Fruit fly (Drosophila melanogaster): ENCODE measurements around the gene RanBP3.
A peak's percentile ranks its signal among the peaks of the same experiment; 100 is the strongest.

RanBP3 gene

dm6 chr3R:23773610-23774364 lies 21.2 kb upstream of the RanBP3 start, which contains the start of gene CG10208 (continued):
- TF ChIP-seq Sox100B (GFP tag; optimal IDR thresholded peaks at IDR 0.05), result no peak
- TF ChIP-seq pita (GFP tag; optimal IDR thresholded peaks at IDR 0.05), result no peak
- TF ChIP-seq CG10209 (GFP tag; optimal IDR thresholded peaks at IDR 0.05), result no peak
- no peak for TF ChIP-seq CG4617 (GFP tag; optimal IDR thresholded peaks at IDR 0.05; ENCODE audit: borderline replicate concordance)
- TF ChIP-seq Jarid2 (GFP tag; optimal IDR thresholded peaks at IDR 0.05), result peak; percentile 15
- TF ChIP-seq CG3726 (GFP tag; IDR thresholded peaks at IDR 0.05), result no peak
- peak; percentile 28; the same call in 1 of the 2 replicates for TF ChIP-seq amos (GFP tag; IDR thresholded peaks at IDR 0.05; ENCODE audit: partially characterized antibody)
- no peak for TF ChIP-seq fd3F (GFP tag; optimal IDR thresholded peaks at IDR 0.05)
- TF ChIP-seq CG7928 (GFP tag; optimal IDR thresholded peaks at IDR 0.05), result no peak
- no peak for TF ChIP-seq CG14441 (GFP tag; IDR thresholded peaks at IDR 0.05)
- TF ChIP-seq dan (GFP tag; IDR thresholded peaks at IDR 0.05), result no peak
- no peak for TF ChIP-seq trh (GFP tag; optimal IDR thresholded peaks at IDR 0.05)
- TF ChIP-seq lbe (GFP tag; optimal IDR thresholded peaks at IDR 0.05), result no peak
- no peak for TF ChIP-seq CG14050 (GFP tag; IDR thresholded peaks at IDR 0.05)
- no peak for TF ChIP-seq ATbp (GFP tag; optimal IDR thresholded peaks at IDR 0.05)
- TF ChIP-seq CG13287 (GFP tag; IDR thresholded peaks at IDR 0.05; ENCODE audit: partially characterized antibody), result peak; percentile 30; the same call in 1 of the 2 replicates
- no peak for TF ChIP-seq NK7.1 (GFP tag; optimal IDR thresholded peaks at IDR 0.05)
- no peak for TF ChIP-seq CG6765 (GFP tag; optimal IDR thresholded peaks at IDR 0.05)
- TF ChIP-seq CG4730 (GFP tag; IDR thresholded peaks at IDR 0.05), result no peak
- TF ChIP-seq CG3995 (GFP tag; optimal IDR thresholded peaks at IDR 0.05), result no peak
- TF ChIP-seq unpg (GFP tag; optimal IDR thresholded peaks at IDR 0.05), result no peak
- TF ChIP-seq mirr (GFP tag; optimal IDR thresholded peaks at IDR 0.05), result no peak
- no peak for TF ChIP-seq CG4282 (GFP tag; optimal IDR thresholded peaks at IDR 0.05)
- no peak for TF ChIP-seq Trl (optimal IDR thresholded peaks at IDR 0.05)
- no peak for TF ChIP-seq Trl (GFP tag; optimal IDR thresholded peaks at IDR 0.05)
- TF ChIP-seq HmgZ (tag; optimal IDR thresholded peaks at IDR 0.05), result peak; percentile 3
- TF ChIP-seq Dref (GFP tag; IDR thresholded peaks at IDR 0.05), result peak; percentile 55
- TF ChIP-seq Vsx1 (GFP tag; optimal IDR thresholded peaks at IDR 0.05), result no peak
- TF ChIP-seq hb (GFP tag; IDR thresholded peaks at IDR 0.05; ENCODE audit: partially characterized antibody), result no peak
- no peak for TF ChIP-seq ssp (GFP tag; IDR thresholded peaks at IDR 0.05)
- TF ChIP-seq CG31365 (tag; optimal IDR thresholded peaks at IDR 0.05), result no peak
- TF ChIP-seq al (GFP tag; IDR thresholded peaks at IDR 0.05), result no peak
- no peak for TF ChIP-seq Camta (GFP tag; optimal IDR thresholded peaks at IDR 0.05)
- TF ChIP-seq CG17912 (GFP tag; optimal IDR thresholded peaks at IDR 0.05), result no peak
- TF ChIP-seq ap (GFP tag; IDR thresholded peaks at IDR 0.05), result no peak
- no peak for TF ChIP-seq CG12299 (tag; optimal IDR thresholded peaks at IDR 0.05)
- TF ChIP-seq stwl (tag; optimal IDR thresholded peaks at IDR 0.05), result no peak
- no peak for TF ChIP-seq schlank (tag; optimal IDR thresholded peaks at IDR 0.05)
- TF ChIP-seq Dip2 (GFP tag; IDR thresholded peaks at IDR 0.05), result no peak
- no peak for TF ChIP-seq tgo (GFP tag; IDR thresholded peaks at IDR 0.05)
- TF ChIP-seq dmrt99B (tag; optimal IDR thresholded peaks at IDR 0.05), result no peak
- TF ChIP-seq YL-1 (GFP tag; optimal IDR thresholded peaks at IDR 0.05), result no peak
- TF ChIP-seq Bgb (GFP tag; IDR thresholded peaks at IDR 0.05; ENCODE audit: partially characterized antibody), result peak; percentile 39; the same call in 1 of the 2 replicates
- no peak for TF ChIP-seq CG32532 (GFP tag; IDR thresholded peaks at IDR 0.05)
- no peak for TF ChIP-seq dati (GFP tag; IDR thresholded peaks at IDR 0.05)
- TF ChIP-seq Med (GFP tag), result peak; percentile 54
- TF ChIP-seq caup (GFP tag; optimal IDR thresholded peaks at IDR 0.05; ENCODE audit: severe bottlenecking), result no peak
- 0 out of 3 replicates have a peak, but pooled peaks have one; percentile 36 for TF ChIP-seq sr (GFP tag; IDR thresholded peaks at IDR 0.05)
- peak; percentile 26 for TF ChIP-seq CG34376 (GFP tag; optimal IDR thresholded peaks at IDR 0.05)
- TF ChIP-seq CG3065 (GFP tag; optimal IDR thresholded peaks at IDR 0.05), result no peak
